Worm (Caenorhabditis elegans) whole organism, midembryonic: ENCODE data around the gene F19G12.3.
"Not testable (repeated sequence)": the region's sequence is repeated elsewhere in the genome, so short reads cannot be mapped to it uniquely, and the experiment has no call there.

Experiments used
- T22C8.4 ChIP-seq: fragments of 200-800 bp; sonication (Bioruptor generic); IDR thresholded peaks from 2 replicates; pipeline ENCODE4 v1.3.6; 2022; ENCODE audit warnings: missing genetic modification characterization, missing compliant biosample characterization
- cog-1 ChIP-seq: sonication (generic microtip); optimal IDR thresholded peaks from 2 replicates; lab custom pipeline; 2016; ENCODE audit warnings: missing genetic modification characterization, missing compliant biosample characterization
- flt-1 ChIP-seq: fragments of 200-800 bp; sonication (Bioruptor generic); IDR thresholded peaks from 2 replicates; pipeline ENCODE4 v1.3.6; 2022; ENCODE audit warnings: missing genetic modification characterization, missing compliant biosample characterization
- klf-2 ChIP-seq: fragments of 200-800 bp; sonication (Bioruptor generic); conservative IDR thresholded peaks from 2 replicates; pipeline ENCODE4 v1.3.6; 2022; ENCODE audit warnings: missing genetic modification reagents, missing genetic modification characterization, missing compliant biosample characterization
- med-1 ChIP-seq: sonication (generic microtip); optimal IDR thresholded peaks from 2 replicates; lab custom pipeline; 2017; ENCODE audit warnings: missing genetic modification characterization, mild to moderate bottlenecking, missing compliant biosample characterization, antibody characterized with exemption, missing genetic modification reagents; ENCODE audit not compliant: insufficient read depth
- ref-1 ChIP-seq: fragments of 200-800 bp; sonication (Bioruptor generic); conservative IDR thresholded peaks from 2 replicates; pipeline ENCODE4 v1.3.6; 2022; ENCODE audit warnings: missing genetic modification reagents, missing genetic modification characterization, missing compliant biosample characterization
- tab-1 ChIP-seq: fragments of 200-800 bp; sonication (Bioruptor generic); IDR thresholded peaks from 2 replicates; pipeline ENCODE4 v1.3.6; 2022; ENCODE audit warnings: missing genetic modification characterization, missing compliant biosample characterization
- ztf-23 ChIP-seq: fragments of 200-800 bp; sonication (Bioruptor generic); IDR thresholded peaks from 2 replicates; pipeline ENCODE4 v1.3.6; 2022; ENCODE audit warnings: missing genetic modification reagents, missing genetic modification characterization, missing compliant biosample characterization
- ztf-29 ChIP-seq: fragments of 200-800 bp; sonication (Bioruptor generic); IDR thresholded peaks from 2 replicates; pipeline ENCODE4 v1.3.6; 2022; ENCODE audit warnings: missing genetic modification reagents, missing genetic modification characterization, missing compliant biosample characterization

The F19G12.3 gene

DNA sequence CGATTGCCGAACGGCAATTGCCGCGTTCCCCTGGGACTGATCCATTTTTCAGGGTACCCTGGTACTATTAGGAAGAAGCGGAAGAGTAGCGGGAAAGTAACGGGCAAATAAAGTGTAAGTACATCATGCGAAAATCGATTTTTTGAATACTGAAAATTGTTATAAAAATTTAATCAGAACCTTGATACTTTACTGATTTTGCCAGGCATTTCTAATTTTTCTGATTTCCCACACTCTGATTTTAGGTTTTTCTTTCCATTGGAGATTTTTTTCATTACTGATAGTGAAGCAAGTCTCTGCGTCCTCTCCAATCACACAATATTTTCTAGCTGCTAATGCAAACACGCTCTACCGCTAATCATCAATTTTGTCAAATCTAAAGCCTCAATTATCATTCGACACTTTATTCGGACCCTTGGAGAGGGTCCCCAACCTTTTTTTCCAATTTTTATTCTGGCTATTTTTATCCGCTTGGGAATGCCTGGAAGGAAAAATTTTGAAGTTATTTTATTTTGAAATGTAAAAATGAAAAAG is 5.4 kb upstream of the F19G12.3 start, which contains the start of gene F19G12.9:
Gene F19G12.9 (plus strand): TSS at position 51 of the 534 bp plus-strand sequence.
- TF ChIP-seq T22C8.4 (GFP tag; lab: Robert Waterston, UW): no peak
- no peak for TF ChIP-seq cog-1 (tag; lab: Kevin White, UChicago)
- no peak for TF ChIP-seq ztf-23 (GFP tag; lab: Robert Waterston, UW)
- TF ChIP-seq tab-1 (GFP tag; lab: Robert Waterston, UW): no peak
- no peak for TF ChIP-seq ztf-29 (GFP tag; lab: Robert Waterston, UW)
- TF ChIP-seq klf-2 (GFP tag; lab: Robert Waterston, UW): no peak
- TF ChIP-seq med-1 (GFP tag; lab: Kevin White, UChicago): no peak
- no peak for TF ChIP-seq ref-1 (GFP tag; lab: Robert Waterston, UW)
- TF ChIP-seq flt-1: no peak

DNA sequence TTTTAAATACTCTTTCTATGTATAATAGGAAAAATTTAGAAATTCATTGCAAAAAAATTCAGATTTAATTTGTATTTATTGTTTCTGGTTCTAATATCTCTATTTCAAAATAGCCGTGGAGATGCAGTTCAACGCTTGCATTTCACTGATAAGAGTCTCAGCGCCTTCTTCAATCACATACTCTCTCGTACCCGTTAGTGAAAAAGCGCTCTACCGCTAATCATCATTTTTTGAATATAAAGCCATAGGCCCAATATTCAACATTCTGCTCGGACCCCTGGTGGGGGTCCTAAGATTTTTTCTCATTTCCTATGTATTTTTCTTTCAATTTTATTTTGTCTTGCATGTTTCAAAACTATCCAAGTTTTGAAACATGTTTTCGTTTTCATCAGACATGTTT is 4.1 kb upstream of the F19G12.3 start:
- no peak for TF ChIP-seq klf-2 (GFP tag; lab: Robert Waterston, UW)
- no peak for TF ChIP-seq med-1 (GFP tag; lab: Kevin White, UChicago)
- no peak for TF ChIP-seq ztf-23 (GFP tag; lab: Robert Waterston, UW)
- TF ChIP-seq cog-1 (tag; lab: Kevin White, UChicago): no peak
- TF ChIP-seq flt-1: no peak
- no peak for TF ChIP-seq ref-1 (GFP tag; lab: Robert Waterston, UW)

DNA sequence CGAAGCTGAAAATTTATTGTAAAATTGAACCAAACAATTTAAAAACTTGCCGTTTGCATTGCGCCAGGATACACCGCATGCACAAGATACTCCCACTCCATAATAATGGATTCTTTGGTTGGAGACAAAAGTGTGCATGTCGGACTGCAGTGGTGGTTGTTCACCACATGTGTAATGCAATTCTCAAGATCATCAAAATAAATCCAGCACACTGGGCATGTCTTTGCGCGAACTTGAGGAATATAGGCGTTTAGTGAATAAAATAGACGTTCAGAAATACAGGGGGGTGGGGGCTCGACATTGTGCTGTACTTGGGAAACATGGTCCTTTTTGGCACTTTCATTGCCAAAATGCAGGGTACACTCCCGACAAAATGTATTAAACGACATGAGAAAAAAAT is 1.8 kb downstream of the F19G12.3 start, which contains the start of gene F19G12.11:
Gene F19G12.11 (minus strand): TSS at position 101 of the 400 bp plus-strand sequence.
- TF ChIP-seq ztf-23 (GFP tag; lab: Robert Waterston, UW) (no peak), cog-1 (tag; lab: Kevin White, UChicago) (no peak), ztf-29 (GFP tag; lab: Robert Waterston, UW) (no peak), med-1 (GFP tag; lab: Kevin White, UChicago) (no peak), flt-1 (no peak), ref-1 (GFP tag; lab: Robert Waterston, UW) (no peak), T22C8.4 (GFP tag; lab: Robert Waterston, UW) (no peak), klf-2 (GFP tag; lab: Robert Waterston, UW) (no peak), tab-1 (GFP tag; lab: Robert Waterston, UW) (no peak)

DNA sequence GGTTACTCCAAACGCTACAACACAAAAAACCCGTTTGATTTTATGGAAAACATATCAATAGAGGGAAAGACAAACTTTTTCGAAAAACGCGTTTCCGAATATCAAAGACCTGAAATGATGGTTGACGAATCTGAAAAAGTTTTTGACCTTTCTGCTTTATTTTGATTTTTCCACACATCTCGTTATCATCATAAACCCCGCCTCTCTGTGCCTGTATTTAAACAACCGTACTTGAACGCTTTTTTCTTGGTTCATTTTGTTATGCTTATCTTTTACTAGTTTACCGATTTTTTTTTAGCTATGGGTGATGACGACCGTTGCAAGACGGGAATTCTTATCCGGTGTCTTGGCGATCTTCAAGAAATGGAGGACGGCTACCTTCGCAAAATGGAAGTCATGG is 6.1 kb downstream of the F19G12.3 start, which contains the start of gene F19G12.1:
Gene F19G12.1 (plus strand): TSS at position 301 of the 400 bp plus-strand sequence.
- TF ChIP-seq ztf-23, tab-1, T22C8.4 (GFP tag; lab: Robert Waterston, UW): not testable (repeated sequence)

DNA sequence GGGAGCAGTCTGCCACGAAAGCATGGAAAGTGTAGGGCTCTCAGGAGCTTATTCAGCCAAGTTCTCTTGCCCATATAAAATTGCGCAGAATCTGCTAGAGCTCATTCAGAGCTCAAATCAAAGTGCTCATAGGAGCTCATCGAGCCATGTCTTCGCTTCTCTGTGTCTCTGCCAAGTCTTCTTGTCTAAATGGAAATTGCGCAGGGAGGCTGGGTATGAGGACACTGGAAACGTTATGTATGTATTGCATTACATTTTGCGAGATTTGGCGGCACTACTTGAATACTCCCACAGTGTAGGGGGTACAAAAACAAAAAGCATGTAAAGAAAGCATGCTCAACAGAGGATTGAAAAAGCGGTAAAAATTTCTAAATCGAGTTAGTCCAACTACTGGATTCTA is 12.5 kb downstream of the F19G12.3 start:
- TF ChIP-seq ztf-23 (GFP tag; lab: Robert Waterston, UW) (no peak), klf-2 (GFP tag; lab: Robert Waterston, UW) (no peak), med-1 (GFP tag; lab: Kevin White, UChicago) (no peak)

DNA sequence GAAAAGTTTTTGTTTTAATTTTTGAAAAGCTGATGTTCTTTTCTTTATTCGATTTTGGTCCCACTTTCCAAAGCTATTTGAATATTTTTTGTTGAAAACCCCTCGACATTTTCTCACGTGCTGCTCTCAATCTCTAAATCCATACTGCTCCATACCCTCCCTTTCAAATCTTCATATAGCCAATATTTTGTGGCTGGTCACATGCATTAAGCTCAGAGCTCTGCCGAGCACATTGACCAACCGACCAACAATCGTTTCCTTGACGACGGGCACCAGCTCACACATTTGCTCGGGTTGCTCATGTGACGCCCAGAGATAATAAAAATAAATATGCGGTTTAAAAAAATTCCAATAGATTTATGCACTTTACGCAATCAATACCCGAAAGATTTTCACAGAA is 14.3 kb downstream of the F19G12.3 start:
- TF ChIP-seq ztf-29 (GFP tag; lab: Robert Waterston, UW) (no peak), tab-1 (GFP tag; lab: Robert Waterston, UW) (no peak), klf-2 (GFP tag; lab: Robert Waterston, UW) (no peak), flt-1 (no peak), cog-1 (tag; lab: Kevin White, UChicago) (no peak), T22C8.4 (GFP tag; lab: Robert Waterston, UW) (no peak), med-1 (GFP tag; lab: Kevin White, UChicago) (no peak), ztf-23 (GFP tag; lab: Robert Waterston, UW) (no peak), ref-1 (GFP tag; lab: Robert Waterston, UW) (no peak)

DNA sequence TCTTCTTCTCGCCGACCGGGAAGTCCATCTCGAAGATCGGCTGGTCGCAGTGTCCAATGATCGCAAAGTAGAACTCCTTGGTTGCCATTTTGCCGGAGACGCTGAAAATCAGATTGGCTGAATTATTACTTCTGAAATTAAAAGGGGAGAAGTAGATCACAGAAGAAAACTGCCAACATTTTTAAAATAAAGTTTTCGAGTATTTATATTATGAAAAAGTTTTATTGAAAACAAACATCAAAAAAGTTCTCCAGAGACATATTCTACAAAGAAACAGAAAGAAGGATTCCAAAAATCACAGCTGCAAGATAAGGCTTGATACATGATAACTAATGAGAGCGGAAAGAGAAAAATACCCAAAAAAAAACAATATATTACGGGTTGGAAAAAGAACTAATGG is 15.6 kb downstream of the F19G12.3 start, which contains the start of gene sedl-1:
Gene sedl-1 (minus strand): TSS at position 101 of the 400 bp plus-strand sequence.
- TF ChIP-seq klf-2 (GFP tag; lab: Robert Waterston, UW) (no peak), tab-1 (GFP tag; lab: Robert Waterston, UW) (no peak), flt-1 (no peak), ztf-29 (GFP tag; lab: Robert Waterston, UW) (no peak), med-1 (GFP tag; lab: Kevin White, UChicago) (no peak), T22C8.4 (GFP tag; lab: Robert Waterston, UW) (no peak), ref-1 (GFP tag; lab: Robert Waterston, UW) (no peak), ztf-23 (GFP tag; lab: Robert Waterston, UW) (no peak), cog-1 (tag; lab: Kevin White, UChicago) (no peak)

DNA sequence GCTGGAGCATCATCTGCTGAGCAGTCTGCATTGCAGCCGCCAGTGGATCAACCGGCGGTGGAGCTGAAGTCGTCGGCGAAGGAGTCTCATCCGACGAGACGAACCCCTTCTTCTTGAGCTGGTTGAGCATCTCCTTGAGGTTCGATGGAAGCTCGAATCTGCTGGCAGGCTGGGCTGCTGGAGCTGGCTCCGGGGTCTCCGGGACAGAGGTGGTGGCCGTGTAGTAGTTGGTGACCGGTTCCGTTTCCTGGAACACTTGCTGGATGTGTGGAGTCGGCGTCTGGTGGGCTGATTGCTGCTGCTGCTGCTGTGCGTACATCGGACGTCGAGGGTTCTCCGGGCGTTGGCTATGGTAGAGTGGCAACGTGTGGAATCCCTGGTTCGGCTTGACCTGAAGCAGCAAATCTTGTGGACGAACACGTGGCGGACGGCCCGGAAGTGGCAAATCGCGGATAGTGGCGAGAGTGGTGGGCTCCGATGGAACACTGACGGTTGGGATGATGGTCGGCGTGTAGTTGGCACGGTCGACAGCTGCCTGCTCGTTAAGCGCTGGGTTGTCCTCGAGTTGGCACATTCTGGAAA is 17.1 kb downstream of the F19G12.3 start:
- TF ChIP-seq med-1 (GFP tag; lab: Kevin White, UChicago): peak; percentile 0
- no peak for TF ChIP-seq ref-1 (GFP tag; lab: Robert Waterston, UW)
- TF ChIP-seq T22C8.4 (GFP tag; lab: Robert Waterston, UW): no peak
- TF ChIP-seq klf-2 (GFP tag; lab: Robert Waterston, UW): no peak

DNA sequence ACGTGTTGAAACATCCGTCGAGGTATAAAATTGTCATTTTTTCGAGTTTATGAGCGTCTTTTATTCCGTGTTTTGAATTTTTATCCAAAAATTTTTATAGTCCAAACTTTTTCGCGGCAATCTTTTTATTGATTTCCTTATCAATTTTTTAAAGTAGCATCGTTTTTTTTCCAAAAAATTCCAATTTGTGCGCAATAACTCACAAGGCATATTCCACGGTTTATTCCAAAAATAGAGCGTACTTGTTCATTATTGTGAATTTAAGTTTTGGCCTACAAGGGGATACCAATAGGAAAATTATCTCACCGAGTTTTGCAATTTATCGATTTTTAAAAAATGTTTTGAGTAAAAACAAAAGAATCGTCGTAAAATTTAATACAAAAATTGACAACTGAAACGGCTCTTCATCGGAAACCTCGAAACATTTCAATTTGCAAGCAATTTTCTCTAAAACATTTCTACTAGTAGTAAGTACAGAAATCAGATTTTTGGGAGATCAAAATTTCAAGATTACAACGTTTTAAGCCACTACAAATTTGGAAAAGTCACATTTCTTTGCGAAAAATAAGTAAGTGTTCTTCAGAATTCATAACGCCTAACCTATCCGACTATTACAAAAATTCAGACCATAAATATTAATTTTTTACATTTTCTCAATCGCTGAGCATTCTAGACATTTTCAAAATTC is 19.1 kb downstream of the F19G12.3 start:
- TF ChIP-seq ztf-23 (GFP tag; lab: Robert Waterston, UW): 0 out of 2 replicates have a peak, but pooled peaks have one; percentile 4
- TF ChIP-seq cog-1 (tag; lab: Kevin White, UChicago): no peak
